Worm (Caenorhabditis elegans) whole organism, L4 larva: ENCODE measurements around the gene dach-1.

ENCODE experiments used
- fkh-10 ChIP-seq: fragments of 150-350 bp; optimal IDR thresholded peaks from 2 replicates; lab custom pipeline; 2014; ENCODE audit warnings: missing biosample characterization, missing genetic modification reagents, missing genetic modification characterization
- lim-7 ChIP-seq: fragments of 200-800 bp; sonication (Bioruptor generic); IDR thresholded peaks from 2 replicates; pipeline ENCODE4 v1.3.6; 2022; ENCODE audit warnings: missing genetic modification characterization, missing compliant biosample characterization
- nhr-237 ChIP-seq: sonication (generic microtip); optimal IDR thresholded peaks from 2 replicates; lab custom pipeline; 2017; ENCODE audit warnings: missing biosample characterization, missing genetic modification characterization
- nhr-76 ChIP-seq: fragments of 150-350 bp; optimal IDR thresholded peaks from 2 replicates; lab custom pipeline; 2014; ENCODE audit warnings: missing biosample characterization, missing genetic modification characterization

DNA sequence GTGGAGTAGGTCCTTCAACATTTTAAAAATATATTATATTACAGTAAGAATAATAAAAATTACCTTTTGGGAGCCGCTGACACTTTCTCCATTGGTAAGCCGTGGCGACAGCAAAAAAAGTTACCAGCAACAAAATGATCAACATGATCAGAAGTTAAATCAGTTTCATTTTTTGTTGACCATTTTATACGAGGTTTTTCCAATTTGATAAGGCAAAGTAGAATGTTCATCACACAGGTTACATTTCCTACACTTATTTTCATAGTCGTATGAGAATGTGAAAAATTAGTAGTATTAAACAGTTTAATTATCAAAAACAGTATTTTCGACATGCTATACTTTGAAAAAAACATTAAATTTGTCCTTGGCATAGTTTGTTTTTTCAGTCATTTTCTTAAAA is 23.0 kb downstream of the dach-1 start, which contains the start of gene cyp-34A10:
- no peak for TF ChIP-seq nhr-237 (tag; lab: Kevin White, UChicago)
- no peak for TF ChIP-seq nhr-76
- TF ChIP-seq fkh-10 (GFP tag; lab: Kevin White, UChicago): no peak
- TF ChIP-seq lim-7: no peak
